Fruit fly (Drosophila melanogaster) whole organism, embryonic: Measurements from ENCODE around the gene CG33514.
A peak's percentile ranks its signal among the peaks of the same experiment; 100 is the strongest.

Source experiments
- Abd-B ChIP-seq: fragments of 200-800 bp; sonication (Bioruptor generic); optimal IDR thresholded peaks from 2 replicates; lab custom pipeline; 2018; ENCODE audit warnings: missing biosample characterization, mild to moderate bottlenecking, missing genetic modification characterization, moderate library complexity
- Antp ChIP-seq: fragments of 200-800 bp; sonication (Bioruptor generic); optimal IDR thresholded peaks from 3 replicates; lab custom pipeline; 2016; ENCODE audit warnings: missing biosample characterization, missing genetic modification characterization
- Blimp-1 ChIP-seq: fragments of 200-800 bp; sonication (Bioruptor generic); optimal IDR thresholded peaks from 3 replicates; lab custom pipeline; 2018; ENCODE audit warnings: missing biosample characterization, missing genetic modification characterization, mild to moderate bottlenecking, moderate library complexity, missing genetic modification reagents
- CG10147 ChIP-seq: fragments of 200-800 bp; sonication (Bioruptor generic); optimal IDR thresholded peaks from 2 replicates; lab custom pipeline; 2019; ENCODE audit warnings: missing biosample characterization, mild to moderate bottlenecking, missing genetic modification characterization, moderate library complexity
- CG10366 ChIP-seq: fragments of 200-800 bp; sonication (Bioruptor generic); IDR thresholded peaks from 2 replicates; pipeline ENCODE4 v1.3.6; 2022; ENCODE audit warnings: missing biosample characterization, missing genetic modification characterization
- CG10959 ChIP-seq: fragments of 200-800 bp; sonication (Bioruptor generic); IDR thresholded peaks from 2 replicates; pipeline ENCODE4 v1.3.6; 2022; ENCODE audit warnings: missing biosample characterization, missing genetic modification characterization
- CG10979 ChIP-seq: fragments of 200-800 bp; sonication (Bioruptor generic); optimal IDR thresholded peaks from 2 replicates; lab custom pipeline; 2018; ENCODE audit warnings: missing biosample characterization, mild to moderate bottlenecking, missing genetic modification characterization, moderate library complexity
- CG11695 ChIP-seq: fragments of 200-800 bp; sonication (Bioruptor generic); IDR thresholded peaks from 3 replicates; pipeline ENCODE4 v1.3.6; 2022; ENCODE audit warnings: missing biosample characterization, missing genetic modification characterization
- CG12236 ChIP-seq: fragments of 200-800 bp; sonication (Bioruptor generic); optimal IDR thresholded peaks from 2 replicates; lab custom pipeline; 2016; ENCODE audit warnings: missing biosample characterization, missing genetic modification characterization
- CG14710 ChIP-seq: fragments of 200-800 bp; sonication (Bioruptor generic); optimal IDR thresholded peaks from 3 replicates; lab custom pipeline; 2019; ENCODE audit warnings: missing biosample characterization, mild to moderate bottlenecking, missing genetic modification characterization, moderate library complexity
- CG1529 ChIP-seq: fragments of 200-800 bp; sonication (Bioruptor generic); optimal IDR thresholded peaks from 3 replicates; lab custom pipeline; 2018; ENCODE audit warnings: missing biosample characterization, missing genetic modification characterization
- CG15601 ChIP-seq: fragments of 200-800 bp; sonication (Bioruptor generic); optimal IDR thresholded peaks from 3 replicates; lab custom pipeline; 2019; ENCODE audit warnings: missing biosample characterization, mild to moderate bottlenecking, missing genetic modification characterization, moderate library complexity
- CG1602 ChIP-seq: fragments of 200-800 bp; sonication (Bioruptor generic); optimal IDR thresholded peaks from 3 replicates; lab custom pipeline; 2016; ENCODE audit warnings: missing biosample characterization, missing genetic modification characterization
- CG1792 ChIP-seq: fragments of 200-800 bp; sonication (Bioruptor generic); optimal IDR thresholded peaks from 2 replicates; lab custom pipeline; 2016; ENCODE audit warnings: missing biosample characterization, missing genetic modification characterization
- CG2712 ChIP-seq: fragments of 200-800 bp; optimal IDR thresholded peaks from 3 replicates; lab custom pipeline; 2019; ENCODE audit warnings: missing biosample characterization, mild to moderate bottlenecking, missing genetic modification characterization, moderate library complexity
- CG3065 ChIP-seq: fragments of 200-800 bp; sonication (Bioruptor generic); optimal IDR thresholded peaks from 2 replicates; lab custom pipeline; 2016; ENCODE audit warnings: missing biosample characterization, missing genetic modification characterization
- CG31441 ChIP-seq: fragments of 200-800 bp; sonication (Bioruptor generic); IDR thresholded peaks from 2 replicates; pipeline ENCODE4 v1.3.6; 2022; ENCODE audit warnings: missing biosample characterization, missing genetic modification characterization
- CG34422 ChIP-seq: fragments of 200-800 bp; sonication (Bioruptor generic); IDR thresholded peaks from 3 replicates; pipeline ENCODE4 v1.3.6; 2022; ENCODE audit warnings: missing biosample characterization, missing genetic modification characterization
- CG4404 ChIP-seq: fragments of 200-800 bp; sonication (Bioruptor generic); IDR thresholded peaks from 2 replicates; pipeline ENCODE4 v1.3.6; 2022; ENCODE audit warnings: missing biosample characterization, missing genetic modification characterization
- CG4707 ChIP-seq: fragments of 200-800 bp; sonication (Bioruptor generic); optimal IDR thresholded peaks from 2 replicates; lab custom pipeline; 2018; ENCODE audit warnings: missing biosample characterization, mild to moderate bottlenecking, missing genetic modification characterization, moderate library complexity
- CG7839 ChIP-seq: fragments of 200-800 bp; sonication (Bioruptor generic); optimal IDR thresholded peaks from 3 replicates; lab custom pipeline; 2018; ENCODE audit warnings: missing biosample characterization, mild to moderate bottlenecking, missing genetic modification characterization, moderate library complexity
- CG8388 ChIP-seq: fragments of 200-800 bp; sonication (Bioruptor generic); optimal IDR thresholded peaks from 2 replicates; lab custom pipeline; 2019; ENCODE audit warnings: missing biosample characterization, mild to moderate bottlenecking, missing genetic modification characterization, moderate library complexity
- D ChIP-seq, 2 experiments: fragments of 200-800 bp in 1 of 2; fragments of >200 bp in 1 of 2; sonication (Bioruptor generic) in 1 of 2; optimal IDR thresholded peaks; 2 replicates in 1 of 2; 3 replicates in 1 of 2; lab custom pipeline; 2017; ENCODE audit warnings: mild to moderate bottlenecking in 1 of 2, missing biosample characterization in 1 of 2, missing genetic modification characterization in 1 of 2, missing genetic modification reagents in 1 of 2
- Dfd ChIP-seq, 2 experiments: fragments of >200 bp; optimal IDR thresholded peaks; 2 replicates each; lab custom pipeline; 2017; ENCODE audit warnings: missing biosample characterization in 2 of 2, missing genetic modification characterization in 2 of 2
- Doc3 ChIP-seq: fragments of 200-800 bp; sonication (Bioruptor generic); IDR thresholded peaks from 3 replicates; pipeline ENCODE4 v1.3.6; 2022; ENCODE audit warnings: missing biosample characterization, missing genetic modification characterization; ENCODE audit not compliant: partially characterized antibody
- Fer2 ChIP-seq: fragments of 200-800 bp; sonication (Bioruptor generic); optimal IDR thresholded peaks from 2 replicates; lab custom pipeline; 2018; ENCODE audit warnings: missing biosample characterization, mild to moderate bottlenecking, missing genetic modification characterization, moderate library complexity
- HmgD ChIP-seq: fragments of 200-800 bp; sonication (Bioruptor generic); optimal IDR thresholded peaks from 3 replicates; lab custom pipeline; 2016; ENCODE audit warnings: missing biosample characterization, missing genetic modification characterization
- Hmr ChIP-seq: fragments of 200-800 bp; sonication (Bioruptor generic); optimal IDR thresholded peaks from 3 replicates; lab custom pipeline; 2017; ENCODE audit warnings: mild to moderate bottlenecking, missing biosample characterization, missing genetic modification reagents, missing genetic modification characterization
- Lhr ChIP-seq: fragments of 200-800 bp; sonication (Bioruptor generic); optimal IDR thresholded peaks from 3 replicates; lab custom pipeline; 2017; ENCODE audit warnings: mild to moderate bottlenecking, missing biosample characterization, missing genetic modification reagents, missing genetic modification characterization
- ara ChIP-seq: fragments of 200-800 bp; sonication (Bioruptor generic); IDR thresholded peaks from 2 replicates; pipeline ENCODE4 v1.3.6; 2022; ENCODE audit warnings: missing biosample characterization, missing genetic modification characterization
- bsh ChIP-seq, 2 experiments: fragments of 200-800 bp; sonication (Bioruptor generic); optimal IDR thresholded peaks; 2 replicates each; lab custom pipeline; 2017 to 2018; ENCODE audit warnings: mild to moderate bottlenecking in 2 of 2, missing biosample characterization in 2 of 2, missing genetic modification characterization in 2 of 2, moderate library complexity in 1 of 2
- caup ChIP-seq: fragments of 200-800 bp; sonication (Bioruptor generic); optimal IDR thresholded peaks from 3 replicates; lab custom pipeline; 2017; ENCODE audit warnings: missing biosample characterization, mild to moderate bottlenecking, missing genetic modification characterization, moderate library complexity; ENCODE audit not compliant: severe bottlenecking
- chinmo ChIP-seq: fragments of 200-800 bp; sonication (Bioruptor generic); IDR thresholded peaks from 4 replicates; pipeline ENCODE4 v1.3.6; 2022; ENCODE audit warnings: missing biosample characterization, missing genetic modification characterization; ENCODE audit not compliant: partially characterized antibody
- ci ChIP-seq: fragments of 200-800 bp; sonication (Bioruptor generic); IDR thresholded peaks from 3 replicates; pipeline ENCODE4 v1.3.6; 2022; ENCODE audit warnings: missing biosample characterization, missing genetic modification characterization
- cwo ChIP-seq: fragments of 200-800 bp; sonication (Bioruptor generic); optimal IDR thresholded peaks from 3 replicates; lab custom pipeline; 2017; ENCODE audit warnings: missing biosample characterization, missing genetic modification characterization, mild to moderate bottlenecking, moderate library complexity, missing genetic modification reagents
- da ChIP-seq: fragments of 200-800 bp; sonication (Bioruptor generic); optimal IDR thresholded peaks from 2 replicates; lab custom pipeline; 2016; ENCODE audit warnings: missing biosample characterization, missing genetic modification characterization
- dm ChIP-seq: fragments of 200-800 bp; sonication (Bioruptor generic); optimal IDR thresholded peaks from 3 replicates; lab custom pipeline; 2016; ENCODE audit warnings: missing biosample characterization, missing genetic modification characterization
- esg ChIP-seq: fragments of 200-800 bp; sonication (Bioruptor generic); conservative IDR thresholded peaks from 2 replicates; pipeline ENCODE4 v1.3.6; 2022; ENCODE audit warnings: missing biosample characterization, missing genetic modification characterization
- fu2 ChIP-seq: fragments of 200-800 bp; sonication (Bioruptor generic); optimal IDR thresholded peaks from 2 replicates; lab custom pipeline; 2016; ENCODE audit warnings: missing biosample characterization, missing genetic modification characterization
- gem ChIP-seq: fragments of 200-800 bp; sonication (Bioruptor generic); optimal IDR thresholded peaks from 2 replicates; lab custom pipeline; 2019; ENCODE audit warnings: missing biosample characterization, mild to moderate bottlenecking, missing genetic modification characterization, moderate library complexity
- gsb-n ChIP-seq: fragments of 200-800 bp; sonication (Bioruptor generic); optimal IDR thresholded peaks from 3 replicates; lab custom pipeline; 2018; ENCODE audit warnings: missing biosample characterization, mild to moderate bottlenecking, missing genetic modification characterization
- lola ChIP-seq, 3 experiments: fragments of >200 bp in 2 of 3; fragments of 200-800 bp in 1 of 3; sonication (Bioruptor generic) in 1 of 3; optimal IDR thresholded peaks; 2 replicates each; lab custom pipeline; 2017 to 2019; ENCODE audit warnings: missing biosample characterization in 3 of 3, missing genetic modification characterization in 3 of 3, mild to moderate bottlenecking in 1 of 3, moderate library complexity in 1 of 3
- luna ChIP-seq: fragments of 200-800 bp; sonication (Bioruptor generic); optimal IDR thresholded peaks from 2 replicates; lab custom pipeline; 2016; ENCODE audit warnings: missing biosample characterization, missing genetic modification characterization
- nau ChIP-seq: fragments of 200-800 bp; sonication (Bioruptor generic); optimal IDR thresholded peaks from 3 replicates; lab custom pipeline; 2017; ENCODE audit warnings: missing biosample characterization, mild to moderate bottlenecking, missing genetic modification characterization, missing genetic modification reagents
- org-1 ChIP-seq: fragments of 200-800 bp; sonication (Bioruptor generic); optimal IDR thresholded peaks from 2 replicates; lab custom pipeline; 2017; ENCODE audit warnings: missing biosample characterization, missing genetic modification characterization
- sima ChIP-seq: fragments of 200-800 bp; sonication (Bioruptor generic); optimal IDR thresholded peaks from 2 replicates; lab custom pipeline; 2016; ENCODE audit warnings: missing biosample characterization, missing genetic modification characterization
- stwl ChIP-seq: fragments of 200-800 bp; sonication (Bioruptor generic); optimal IDR thresholded peaks from 3 replicates; lab custom pipeline; 2018; ENCODE audit warnings: missing biosample characterization, mild to moderate bottlenecking, missing genetic modification characterization, moderate library complexity
- unpg ChIP-seq: fragments of 200-800 bp; sonication (Bioruptor generic); optimal IDR thresholded peaks from 3 replicates; lab custom pipeline; 2018; ENCODE audit warnings: missing biosample characterization, mild to moderate bottlenecking, missing genetic modification characterization, moderate library complexity
- zen ChIP-seq: fragments of 200-800 bp; sonication (Bioruptor generic); optimal IDR thresholded peaks from 3 replicates; lab custom pipeline; 2018; ENCODE audit warnings: missing biosample characterization, mild to moderate bottlenecking, missing genetic modification characterization, moderate library complexity

Gene CG33514

dm6 chr3L:4399905-4400304, 34.7 kb downstream of the CG33514 start (continued):
- TF ChIP-seq ara (GFP tag; lab: Robert Waterston, UW) = peak; percentile 28; the same call in 1 of the 2 replicates
- TF ChIP-seq CG15601 (tag; lab: Kevin White, UChicago) = peak; percentile 30
- no peak for TF ChIP-seq D (optimal IDR thresholded peaks at IDR 0.05; lab: Kevin White, UChicago)
- TF ChIP-seq D (GFP tag; optimal IDR thresholded peaks at IDR 0.05; lab: Kevin White, UChicago) = peak; percentile 28
- TF ChIP-seq Antp = no peak
- peak; percentile 22 for TF ChIP-seq CG14710 (tag; lab: Kevin White, UChicago)
- TF ChIP-seq Abd-B (GFP tag; lab: Kevin White, UChicago) = no peak
- 0 out of 4 replicates have a peak, but pooled peaks have one; percentile 1 for TF ChIP-seq chinmo (GFP tag; lab: Robert Waterston, UW)
- TF ChIP-seq luna (GFP tag; lab: Kevin White, UChicago) = no peak
- TF ChIP-seq ci (GFP tag; lab: Robert Waterston, UW) = 0 out of 3 replicates have a peak, but pooled peaks have one; percentile 36
- 0 out of 3 replicates have a peak, but pooled peaks have one; percentile 15 for TF ChIP-seq CG11695 (GFP tag; lab: Robert Waterston, UW)
- TF ChIP-seq Doc3 = no peak
- TF ChIP-seq Lhr (GFP tag; lab: Kevin White, UChicago) = peak; percentile 3
- TF ChIP-seq nau (GFP tag; lab: Kevin White, UChicago) = no peak
- TF ChIP-seq Blimp-1 = peak; percentile 58
- TF ChIP-seq lola (GFP tag; optimal IDR thresholded peaks at IDR 0.05; lab: Kevin White, UChicago) = peak in 1 of 3 experiments; percentile 23
- TF ChIP-seq CG3065 (GFP tag; lab: Kevin White, UChicago) = no peak
- no peak for TF ChIP-seq CG1602 (GFP tag; lab: Kevin White, UChicago)
- no peak for TF ChIP-seq dm (GFP tag; lab: Kevin White, UChicago)
- no peak for TF ChIP-seq stwl (tag; lab: Kevin White, UChicago)
- no peak for TF ChIP-seq sima (GFP tag; lab: Kevin White, UChicago)
- TF ChIP-seq CG1529 (GFP tag; lab: Kevin White, UChicago) = peak; percentile 39
- TF ChIP-seq CG10366 = peak; percentile 34; the same call in 1 of the 2 replicates
- peak; percentile 13 for TF ChIP-seq CG8388 (GFP tag; lab: Kevin White, UChicago)
- no peak for TF ChIP-seq cwo (GFP tag; lab: Kevin White, UChicago)
- no peak for TF ChIP-seq CG4404 (GFP tag; lab: Robert Waterston, UW)
- TF ChIP-seq CG12236 (GFP tag; lab: Kevin White, UChicago) = no peak
- peak; percentile 19 for TF ChIP-seq unpg
- 0 out of 2 replicates have a peak, but pooled peaks have one; percentile 14 for TF ChIP-seq esg (GFP tag; lab: Robert Waterston, UW)
- no peak for TF ChIP-seq Dfd (GFP tag; optimal IDR thresholded peaks at IDR 0.05; lab: Kevin White, UChicago)
- TF ChIP-seq CG7839 (tag; lab: Kevin White, UChicago) = peak; percentile 30
- TF ChIP-seq fu2 (GFP tag; lab: Kevin White, UChicago) = no peak
- TF ChIP-seq CG10147 (GFP tag; lab: Kevin White, UChicago) = no peak
- TF ChIP-seq bsh (GFP tag; optimal IDR thresholded peaks at IDR 0.05; lab: Kevin White, UChicago) = peak in 1 of 2 experiments; percentile 72
- peak; percentile 46 for TF ChIP-seq CG2712 (tag; lab: Kevin White, UChicago)
- TF ChIP-seq da = no peak
- TF ChIP-seq CG10979 (tag; lab: Kevin White, UChicago) = peak; percentile 67
- TF ChIP-seq org-1 (GFP tag; lab: Kevin White, UChicago) = no peak
- TF ChIP-seq CG34422 (GFP tag; lab: Robert Waterston, UW) = no peak
- no peak for TF ChIP-seq HmgD (GFP tag; lab: Kevin White, UChicago)
- TF ChIP-seq Hmr = no peak
- no peak for TF ChIP-seq zen (tag; lab: Kevin White, UChicago)
- TF ChIP-seq CG4707 = no peak
- peak; percentile 52 for TF ChIP-seq gsb-n (tag; lab: Kevin White, UChicago)
- no peak for TF ChIP-seq CG1792 (GFP tag; lab: Kevin White, UChicago)
- no peak for TF ChIP-seq Fer2
- TF ChIP-seq CG31441 (GFP tag; lab: Robert Waterston, UW) = peak; percentile 48; the same call in 1 of the 2 replicates
- TF ChIP-seq CG10959 = no peak
- TF ChIP-seq gem (tag; lab: Kevin White, UChicago) = peak; percentile 52
- TF ChIP-seq caup (GFP tag; lab: Kevin White, UChicago) = no peak
